Fruit fly (Drosophila melanogaster): ENCODE measurements around the gene CG6023.

dm6 chrX:18288652-18289051 lies 32.3 kb downstream of the CG6023 start:
- TF ChIP-seq achi (GFP tag; optimal IDR thresholded peaks at IDR 0.05): no peak
- no peak for TF ChIP-seq fkh (GFP tag; optimal IDR thresholded peaks at IDR 0.05)
- no peak for TF ChIP-seq CG6792 (GFP tag; optimal IDR thresholded peaks at IDR 0.05)
- TF ChIP-seq CG10631 (GFP tag; optimal IDR thresholded peaks at IDR 0.05): no peak
- TF ChIP-seq CG11294 (GFP tag; IDR thresholded peaks at IDR 0.05): no peak
- no peak for TF ChIP-seq Lpt (GFP tag; optimal IDR thresholded peaks at IDR 0.05)
- no peak for TF ChIP-seq dac (GFP tag; optimal IDR thresholded peaks at IDR 0.05)
- no peak for TF ChIP-seq salr (GFP tag; optimal IDR thresholded peaks at IDR 0.05)
- TF ChIP-seq esn (GFP tag; optimal IDR thresholded peaks at IDR 0.05): no peak
- no peak for TF ChIP-seq fd85E (GFP tag; optimal IDR thresholded peaks at IDR 0.05)
- TF ChIP-seq Sox14 (GFP tag; optimal IDR thresholded peaks at IDR 0.05): no peak

Data from whole organism, prepupa.